Worm (Caenorhabditis elegans) whole organism, young adult: ENCODE results near the gene chd-3.

Experiments
- B0019.2 ChIP-seq: fragments of 200-800 bp; sonication (Bioruptor generic); conservative IDR thresholded peaks from 2 replicates; pipeline ENCODE4 v1.3.6; 2022; ENCODE audit warnings: missing genetic modification reagents, missing genetic modification characterization, missing compliant biosample characterization
- B0035.1 ChIP-seq: sonication (generic microtip); optimal IDR thresholded peaks from 2 replicates; lab custom pipeline; 2016; ENCODE audit warnings: missing genetic modification characterization, mild to moderate bottlenecking, missing compliant biosample characterization, missing genotype, missing genetic modification reagents
- B0261.1 ChIP-seq: sonication (generic microtip); optimal IDR thresholded peaks from 2 replicates; lab custom pipeline; 2016; ENCODE audit warnings: mild to moderate bottlenecking, missing genetic modification characterization, moderate library complexity, missing compliant biosample characterization
- B0336.3 ChIP-seq: fragments of 200-800 bp; sonication (Bioruptor generic); IDR thresholded peaks from 2 replicates; pipeline ENCODE4 v1.3.6; 2022; ENCODE audit warnings: missing genetic modification characterization, missing compliant biosample characterization
- C17E4.6 ChIP-seq: fragments of 200-800 bp; sonication (Bioruptor generic); IDR thresholded peaks from 2 replicates; pipeline ENCODE4 v1.3.6; 2022; ENCODE audit warnings: missing genetic modification reagents, missing genetic modification characterization, missing compliant biosample characterization
- D2030.7 ChIP-seq: fragments of 200-800 bp; sonication (Bioruptor generic); IDR thresholded peaks from 2 replicates; pipeline ENCODE4 v1.3.6; 2022; ENCODE audit warnings: missing genetic modification reagents, missing genetic modification characterization, missing compliant biosample characterization
- F10E7.11 ChIP-seq: sonication (generic microtip); optimal IDR thresholded peaks from 2 replicates; lab custom pipeline; 2017; ENCODE audit warnings: mild to moderate bottlenecking, missing genetic modification characterization, moderate library complexity, missing compliant biosample characterization
- F23B12.7 ChIP-seq: sonication (generic microtip); optimal IDR thresholded peaks from 2 replicates; lab custom pipeline; 2017; ENCODE audit warnings: missing genetic modification characterization, mild to moderate bottlenecking, missing compliant biosample characterization, antibody characterized with exemption, moderate library complexity; ENCODE audit not compliant: insufficient read depth
- F33H1.4 ChIP-seq: fragments of 200-800 bp; sonication (Bioruptor generic); IDR thresholded peaks from 2 replicates; pipeline ENCODE4 v1.3.6; 2022; ENCODE audit warnings: missing genetic modification reagents, missing genetic modification characterization, missing compliant biosample characterization
- F57A8.1 ChIP-seq: fragments of 200-800 bp; sonication (Bioruptor generic); optimal IDR thresholded peaks from 2 replicates; lab custom pipeline; 2018; ENCODE audit warnings: mild to moderate bottlenecking, missing genetic modification characterization, moderate library complexity, missing compliant biosample characterization
- F57C9.4 ChIP-seq: sonication (generic microtip); optimal IDR thresholded peaks from 2 replicates; lab custom pipeline; 2017; ENCODE audit warnings: mild to moderate bottlenecking, missing genetic modification characterization, missing compliant biosample characterization
- K11D2.4 ChIP-seq: fragments of 200-800 bp; sonication (Bioruptor generic); IDR thresholded peaks from 2 replicates; pipeline ENCODE4 v1.3.6; 2022; ENCODE audit warnings: missing genetic modification reagents, missing genetic modification characterization, missing compliant biosample characterization
- Y53F4B.3 ChIP-seq: fragments of 200-800 bp; sonication (Bioruptor generic); IDR thresholded peaks from 2 replicates; pipeline ENCODE4 v1.3.6; 2022; ENCODE audit warnings: missing genetic modification reagents, missing genetic modification characterization, missing compliant biosample characterization
- Y95B8A.8 ChIP-seq: fragments of 200-800 bp; sonication (Bioruptor generic); IDR thresholded peaks from 2 replicates; pipeline ENCODE4 v1.3.6; 2022; ENCODE audit warnings: missing genetic modification reagents, missing genetic modification characterization, missing compliant biosample characterization
- aptf-2 ChIP-seq: fragments of 200-800 bp; sonication (Bioruptor generic); conservative IDR thresholded peaks from 2 replicates; pipeline ENCODE4 v1.3.6; 2022; ENCODE audit warnings: missing genetic modification reagents, missing genetic modification characterization, missing compliant biosample characterization
- atf-7 ChIP-seq: sonication (generic microtip); optimal IDR thresholded peaks from 2 replicates; lab custom pipeline; 2017; ENCODE audit warnings: mild to moderate bottlenecking, missing genetic modification characterization, missing compliant biosample characterization
- bed-2 ChIP-seq: fragments of 200-800 bp; sonication (Bioruptor generic); IDR thresholded peaks from 2 replicates; pipeline ENCODE4 v1.3.6; 2022; ENCODE audit warnings: missing genetic modification reagents, missing genetic modification characterization, missing compliant biosample characterization
- ceh-100 ChIP-seq: fragments of 200-800 bp; sonication (Bioruptor generic); IDR thresholded peaks from 2 replicates; pipeline ENCODE4 v1.3.6; 2022; ENCODE audit warnings: missing genetic modification reagents, missing genetic modification characterization, missing compliant biosample characterization
- ceh-58 ChIP-seq: fragments of 200-800 bp; sonication (Bioruptor generic); IDR thresholded peaks from 2 replicates; pipeline ENCODE4 v1.3.6; 2022; ENCODE audit warnings: missing genetic modification characterization, missing compliant biosample characterization
- ceh-91 ChIP-seq: fragments of 200-800 bp; sonication (Bioruptor generic); IDR thresholded peaks from 2 replicates; pipeline ENCODE4 v1.3.6; 2022; ENCODE audit warnings: missing genetic modification reagents, missing genetic modification characterization, missing compliant biosample characterization
- dpff-1 ChIP-seq: sonication (generic microtip); optimal IDR thresholded peaks from 2 replicates; lab custom pipeline; 2017; ENCODE audit warnings: mild to moderate bottlenecking, missing genetic modification characterization, missing compliant biosample characterization
- dpl-1 ChIP-seq: fragments of 150-350 bp; optimal IDR thresholded peaks from 2 replicates; lab custom pipeline; 2014; ENCODE audit warnings: missing biosample characterization, missing genetic modification reagents, missing genetic modification characterization
- egl-18 ChIP-seq: fragments of 200-800 bp; sonication (Bioruptor generic); IDR thresholded peaks from 2 replicates; pipeline ENCODE4 v1.3.6; 2022; ENCODE audit warnings: missing genetic modification reagents, missing genetic modification characterization, missing compliant biosample characterization
- egrh-3 ChIP-seq: fragments of 200-800 bp; sonication (Bioruptor generic); IDR thresholded peaks from 2 replicates; pipeline ENCODE4 v1.3.6; 2022; ENCODE audit warnings: missing genetic modification reagents, missing genetic modification characterization, missing compliant biosample characterization
- ekl-4 ChIP-seq: fragments of 200-800 bp; sonication (Bioruptor generic); IDR thresholded peaks from 2 replicates; pipeline ENCODE4 v1.3.6; 2022; ENCODE audit warnings: missing genetic modification reagents, missing genetic modification characterization, missing compliant biosample characterization
- hlh-26 ChIP-seq: fragments of 200-800 bp; sonication (Bioruptor generic); conservative IDR thresholded peaks from 2 replicates; pipeline ENCODE4 v1.3.6; 2022; ENCODE audit warnings: missing genetic modification reagents, missing genetic modification characterization, missing compliant biosample characterization
- hsf-1 ChIP-seq: fragments of 200-800 bp; sonication (Bioruptor generic); IDR thresholded peaks from 2 replicates; pipeline ENCODE4 v1.3.6; 2022; ENCODE audit warnings: missing genetic modification reagents, missing genetic modification characterization, missing compliant biosample characterization
- lin-35 ChIP-seq, 3 experiments: fragments of 150-350 bp in 2 of 3; sonication (generic microtip) in 1 of 3; optimal IDR thresholded peaks; 2 replicates each; lab custom pipeline; 2014 to 2018; ENCODE audit warnings: missing biosample characterization in 3 of 3, missing genetic modification characterization in 3 of 3, missing genetic modification reagents in 3 of 3
- lir-1 ChIP-seq: fragments of 200-800 bp; sonication (Bioruptor generic); conservative IDR thresholded peaks from 2 replicates; pipeline ENCODE4 v1.3.6; 2022; ENCODE audit warnings: missing genetic modification reagents, missing genetic modification characterization, missing compliant biosample characterization
- lsy-27 ChIP-seq: sonication (generic microtip); optimal IDR thresholded peaks from 2 replicates; lab custom pipeline; 2017; ENCODE audit warnings: missing genetic modification characterization, mild to moderate bottlenecking, missing compliant biosample characterization, antibody characterized with exemption, missing genotype, borderline replicate concordance; ENCODE audit not compliant: insufficient read depth
- madf-10 ChIP-seq: sonication (generic microtip); optimal IDR thresholded peaks from 2 replicates; lab custom pipeline; 2016; ENCODE audit warnings: mild to moderate bottlenecking, missing genetic modification characterization, missing compliant biosample characterization
- madf-6 ChIP-seq: fragments of 200-800 bp; sonication (Bioruptor generic); IDR thresholded peaks from 2 replicates; pipeline ENCODE4 v1.3.6; 2022; ENCODE audit warnings: missing genetic modification reagents, missing genetic modification characterization, missing compliant biosample characterization
- mel-28 ChIP-seq: sonication (generic microtip); optimal IDR thresholded peaks from 2 replicates; lab custom pipeline; 2016; ENCODE audit warnings: borderline replicate concordance, mild to moderate bottlenecking, missing genetic modification characterization, missing compliant biosample characterization
- mxl-1 ChIP-seq: sonication (generic microtip); optimal IDR thresholded peaks from 2 replicates; lab custom pipeline; 2016; ENCODE audit warnings: missing genetic modification characterization, missing compliant biosample characterization
- nhr-120 ChIP-seq: fragments of 200-800 bp; sonication (Bioruptor generic); IDR thresholded peaks from 2 replicates; pipeline ENCODE4 v1.3.6; 2022; ENCODE audit warnings: missing genetic modification characterization, missing compliant biosample characterization
- nhr-90 ChIP-seq: sonication (generic microtip); optimal IDR thresholded peaks from 2 replicates; lab custom pipeline; 2016; ENCODE audit warnings: missing genotype, mild to moderate bottlenecking, missing genetic modification characterization, missing compliant biosample characterization
- rec-8 ChIP-seq, 2 experiments: sonication (generic microtip); optimal IDR thresholded peaks; 2 replicates each; lab custom pipeline; 2016; ENCODE audit warnings: mild to moderate bottlenecking in 2 of 2, missing genetic modification characterization in 2 of 2, missing genetic modification reagents in 2 of 2, missing genotype in 2 of 2, missing biosample characterization in 1 of 2, missing compliant biosample characterization in 1 of 2, moderate library complexity in 1 of 2
- repo-1 ChIP-seq: sonication (generic microtip); optimal IDR thresholded peaks from 2 replicates; lab custom pipeline; 2017; ENCODE audit warnings: mild to moderate bottlenecking, missing genetic modification characterization, missing compliant biosample characterization
- sea-2 ChIP-seq: fragments of 200-800 bp; sonication (Bioruptor generic); IDR thresholded peaks from 2 replicates; pipeline ENCODE4 v1.3.6; 2022; ENCODE audit warnings: missing genetic modification characterization, missing compliant biosample characterization
- snpc-1.1 ChIP-seq: sonication (generic microtip); optimal IDR thresholded peaks from 2 replicates; lab custom pipeline; 2017; ENCODE audit warnings: missing genetic modification characterization, mild to moderate bottlenecking, missing compliant biosample characterization, antibody characterized with exemption, moderate library complexity, missing genotype, missing genetic modification reagents; ENCODE audit not compliant: insufficient read depth
- snpc-1.3 ChIP-seq: sonication (generic microtip); optimal IDR thresholded peaks from 2 replicates; lab custom pipeline; 2017; ENCODE audit warnings: missing genetic modification characterization, mild to moderate bottlenecking, missing compliant biosample characterization, antibody characterized with exemption, moderate library complexity, missing genotype, missing genetic modification reagents; ENCODE audit not compliant: insufficient read depth
- somi-1 ChIP-seq: fragments of 200-800 bp; sonication (Bioruptor generic); optimal IDR thresholded peaks from 2 replicates; lab custom pipeline; 2018; ENCODE audit warnings: mild to moderate bottlenecking, missing genetic modification characterization, missing compliant biosample characterization
- sptf-2 ChIP-seq: fragments of 200-800 bp; sonication (Bioruptor generic); optimal IDR thresholded peaks from 2 replicates; lab custom pipeline; 2018; ENCODE audit warnings: mild to moderate bottlenecking, missing genetic modification characterization, missing compliant biosample characterization
- tbp1 ChIP-seq: fragments of 200-800 bp; sonication (Bioruptor generic); optimal IDR thresholded peaks from 2 replicates; lab custom pipeline; 2018; ENCODE audit warnings: mild to moderate bottlenecking, missing genetic modification characterization, missing compliant biosample characterization
- tbx-9 ChIP-seq: sonication (generic microtip); optimal IDR thresholded peaks from 2 replicates; lab custom pipeline; 2016; ENCODE audit warnings: borderline replicate concordance, missing genetic modification characterization, inconsistent platforms, missing compliant biosample characterization
- tlf-1 ChIP-seq: fragments of 200-800 bp; sonication (Bioruptor generic); optimal IDR thresholded peaks from 2 replicates; lab custom pipeline; 2018; ENCODE audit warnings: mild to moderate bottlenecking, missing genetic modification characterization, missing compliant biosample characterization
- zfh-2 ChIP-seq: fragments of 200-800 bp; sonication (Bioruptor generic); conservative IDR thresholded peaks from 2 replicates; pipeline ENCODE4 v1.3.6; 2022; ENCODE audit warnings: missing genetic modification reagents, missing genetic modification characterization, missing compliant biosample characterization
- ztf-18 ChIP-seq: sonication (generic microtip); optimal IDR thresholded peaks from 2 replicates; lab custom pipeline; 2016; ENCODE audit warnings: missing genotype, mild to moderate bottlenecking, missing genetic modification characterization, missing compliant biosample characterization

The chd-3 gene

ce11 chrX:12843530-12843929, 8.9 kb downstream of the chd-3 start (continued):
- TF ChIP-seq madf-10 (tag; lab: Kevin White, UChicago) (peak; percentile 37), ceh-100 (peak; percentile 59), tlf-1 (GFP tag; lab: Kevin White, UChicago) (no peak), K11D2.4 (GFP tag; lab: Robert Waterston, UW) (peak; percentile 46; the same call in 1 of the 2 replicates), B0261.1 (tag; lab: Kevin White, UChicago) (peak; percentile 94), hsf-1 (GFP tag; lab: Robert Waterston, UW) (0 out of 2 replicates have a peak, but pooled peaks have one; percentile 13), egl-18 (GFP tag; lab: Robert Waterston, UW) (0 out of 2 replicates have a peak, but pooled peaks have one; percentile 57), ztf-18 (tag; lab: Kevin White, UChicago) (peak; percentile 57), ceh-91 (no peak), somi-1 (GFP tag; lab: Kevin White, UChicago) (peak; percentile 51), mel-28 (tag; lab: Kevin White, UChicago) (no peak), dpl-1 (GFP tag; lab: Kevin White, UChicago) (no peak), tbx-9 (no peak), F23B12.7 (tag; lab: Kevin White, UChicago) (no peak), snpc-1.3 (tag; lab: Kevin White, UChicago) (no peak), F33H1.4 (no peak), lir-1 (GFP tag; lab: Robert Waterston, UW) (no peak; the same call in 1 of the 2 replicates), dpff-1 (tag; lab: Kevin White, UChicago) (no peak), ekl-4 (GFP tag; lab: Robert Waterston, UW) (no peak), atf-7 (tag; lab: Kevin White, UChicago) (peak; percentile 40), lin-35 (GFP tag; optimal IDR thresholded peaks at IDR 0.05; lab: Kevin White, UChicago) (peak in 1 of 3 experiments; percentile 48), nhr-120 (GFP tag; lab: Robert Waterston, UW) (no peak), tbp1 (GFP tag; lab: Kevin White, UChicago) (peak; percentile 97), bed-2 (GFP tag; lab: Robert Waterston, UW) (no peak), madf-6 (GFP tag; lab: Robert Waterston, UW) (no peak), mxl-1 (tag; lab: Kevin White, UChicago) (no peak), B0336.3 (no peak), B0035.1 (tag; lab: Kevin White, UChicago) (no peak), rec-8 (tag; optimal IDR thresholded peaks at IDR 0.05; lab: Kevin White, UChicago) (peak; percentile 21 to 43), lsy-27 (tag; lab: Kevin White, UChicago) (peak; percentile 33), snpc-1.1 (tag; lab: Kevin White, UChicago) (no peak), sptf-2 (GFP tag; lab: Kevin White, UChicago) (no peak), F10E7.11 (no peak), hlh-26 (GFP tag; lab: Robert Waterston, UW) (no peak), egrh-3 (GFP tag; lab: Robert Waterston, UW) (0 out of 2 replicates have a peak, but pooled peaks have one; percentile 21), sea-2 (no peak), F57A8.1 (GFP tag; lab: Kevin White, UChicago) (no peak), zfh-2 (GFP tag; lab: Robert Waterston, UW) (no peak), nhr-90 (tag; lab: Kevin White, UChicago) (peak; percentile 25), C17E4.6 (GFP tag; lab: Robert Waterston, UW) (no peak), ceh-58 (GFP tag; lab: Robert Waterston, UW) (no peak), Y95B8A.8 (GFP tag; lab: Robert Waterston, UW) (no peak), Y53F4B.3 (GFP tag; lab: Robert Waterston, UW) (no peak), F57C9.4 (tag; lab: Kevin White, UChicago) (no peak), B0019.2 (GFP tag; lab: Robert Waterston, UW) (0 out of 2 replicates have a peak, but pooled peaks have one; percentile 10), D2030.7 (GFP tag; lab: Robert Waterston, UW) (peak; percentile 70), aptf-2 (GFP tag; lab: Robert Waterston, UW) (no peak), repo-1 (peak; percentile 18)
